Fruit fly (Drosophila melanogaster): Measurements from ENCODE around the gene CG6833.

The CG6833 gene

DNA sequence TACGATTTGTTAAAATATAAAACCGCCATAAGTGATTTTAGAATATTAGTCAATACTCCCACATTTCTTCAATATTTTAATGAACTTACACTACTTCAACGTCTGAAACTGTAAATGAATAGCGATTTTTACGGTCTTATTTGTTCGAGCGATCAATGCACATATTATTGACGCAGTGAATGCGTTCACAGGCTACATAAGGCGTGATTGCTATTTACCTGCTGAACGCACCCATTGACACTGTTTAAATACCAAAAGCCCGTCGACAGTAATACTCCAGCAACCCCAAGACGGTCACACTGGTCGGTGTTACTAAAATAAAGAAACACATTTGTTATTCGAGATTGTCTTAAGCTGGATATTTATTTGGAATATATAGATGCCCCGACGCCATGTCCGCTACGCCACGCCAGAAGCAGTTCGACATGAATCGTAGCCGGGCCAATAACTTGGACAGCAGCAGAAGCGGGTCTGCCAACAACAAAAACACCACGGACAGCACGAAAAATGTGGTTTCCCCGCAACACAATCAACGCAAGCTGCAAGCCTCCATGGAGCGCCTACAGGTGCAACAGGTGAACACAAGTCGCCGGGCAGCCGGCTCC is at the start of gene CG6833:
Gene CG6833 (plus strand): TSS at position 263 of the 605 bp plus-strand sequence.
- TF ChIP-seq Sox102F (GFP tag; optimal IDR thresholded peaks at IDR 0.05) (no peak), CG8632 (GFP tag; optimal IDR thresholded peaks at IDR 0.05) (peak; percentile 13), Hr4 (GFP tag; optimal IDR thresholded peaks at IDR 0.05) (peak; percentile 73), Eip93F (GFP tag; optimal IDR thresholded peaks at IDR 0.05) (no peak), CG6276 (GFP tag; optimal IDR thresholded peaks at IDR 0.05) (no peak), CG32006 (GFP tag; optimal IDR thresholded peaks at IDR 0.05) (peak; percentile 58), CG11762 (GFP tag; optimal IDR thresholded peaks at IDR 0.05; ENCODE audit: insufficient read depth) (peak; percentile 32), ss (GFP tag; optimal IDR thresholded peaks at IDR 0.05) (peak in 1 of 2 experiments; percentile 34), cyc (GFP tag; optimal IDR thresholded peaks at IDR 0.05) (peak; percentile 87), CG10669 (GFP tag; optimal IDR thresholded peaks at IDR 0.05) (peak; percentile 56), CG3919 (GFP tag; optimal IDR thresholded peaks at IDR 0.05) (peak; percentile 83), CG9139 (GFP tag; optimal IDR thresholded peaks at IDR 0.05) (no peak), CG34406 (GFP tag; optimal IDR thresholded peaks at IDR 0.05) (peak; percentile 17), acj6 (GFP tag; optimal IDR thresholded peaks at IDR 0.05) (peak; percentile 34), topi (GFP tag; optimal IDR thresholded peaks at IDR 0.05) (peak; percentile 73), net (GFP tag; optimal IDR thresholded peaks at IDR 0.05) (peak; percentile 54), CG6163 (GFP tag; IDR thresholded peaks at IDR 0.05) (peak; percentile 82), eg (GFP tag; IDR thresholded peaks at IDR 0.05) (peak; percentile 71), lz (GFP tag; optimal IDR thresholded peaks at IDR 0.05) (peak; percentile 75), Gug (GFP tag; IDR thresholded peaks at IDR 0.05) (no peak), CG8319 (GFP tag; optimal IDR thresholded peaks at IDR 0.05) (peak; percentile 47), CG6854 (GFP tag; optimal IDR thresholded peaks at IDR 0.05) (no peak), fkh (GFP tag; optimal IDR thresholded peaks at IDR 0.05) (peak; percentile 82), Lpt (GFP tag; optimal IDR thresholded peaks at IDR 0.05) (peak; percentile 15), Smox (GFP tag; optimal IDR thresholded peaks at IDR 0.05) (peak; percentile 57), achi (GFP tag; optimal IDR thresholded peaks at IDR 0.05) (peak; percentile 56), CG7368 (GFP tag; optimal IDR thresholded peaks at IDR 0.05) (peak; percentile 53), Sox14 (GFP tag; optimal IDR thresholded peaks at IDR 0.05) (peak; percentile 75), fd85E (GFP tag; optimal IDR thresholded peaks at IDR 0.05) (no peak), salr (GFP tag; optimal IDR thresholded peaks at IDR 0.05) (no peak), Ets21C (GFP tag; optimal IDR thresholded peaks at IDR 0.05) (peak; percentile 65), Sox15 (GFP tag; optimal IDR thresholded peaks at IDR 0.05) (peak; percentile 51), dac (GFP tag; optimal IDR thresholded peaks at IDR 0.05) (no peak), pdm3 (GFP tag; optimal IDR thresholded peaks at IDR 0.05) (peak; percentile 70), dsx (GFP tag; optimal IDR thresholded peaks at IDR 0.05; ENCODE audit: poor library complexity, severe bottlenecking) (peak; percentile 11), esn (GFP tag; optimal IDR thresholded peaks at IDR 0.05) (peak; percentile 71), vri (GFP tag; optimal IDR thresholded peaks at IDR 0.05) (no peak), Met (GFP tag; optimal IDR thresholded peaks at IDR 0.05) (peak; percentile 65), CG6792 (GFP tag; optimal IDR thresholded peaks at IDR 0.05) (peak; percentile 15), CG11902 (GFP tag; optimal IDR thresholded peaks at IDR 0.05) (peak; percentile 68), CG16779 (tag; optimal IDR thresholded peaks at IDR 0.05) (no peak), Ets96B (tag; optimal IDR thresholded peaks at IDR 0.05) (peak; percentile 44), spab (GFP tag; optimal IDR thresholded peaks at IDR 0.05) (no peak), OdsH (GFP tag; optimal IDR thresholded peaks at IDR 0.05) (peak; percentile 57), Hr39 (GFP tag; optimal IDR thresholded peaks at IDR 0.05) (peak; percentile 85), Eip75B (GFP tag; optimal IDR thresholded peaks at IDR 0.05) (peak; percentile 45), CG1621 (tag; optimal IDR thresholded peaks at IDR 0.05) (peak; percentile 27), svp (GFP tag) (peak; percentile 79), Hr38 (GFP tag; optimal IDR thresholded peaks at IDR 0.05) (no peak), Eip78C (GFP tag) (peak; percentile 80), CG31627 (GFP tag; optimal IDR thresholded peaks at IDR 0.05) (peak; percentile 84), CG15336 (GFP tag; IDR thresholded peaks at IDR 0.05) (peak; percentile 28; the same call in 1 of the 2 replicates)
